Fruit fly (Drosophila melanogaster) whole organism, embryonic: ENCODE results near the gene Hph.

ENCODE experiments used
- ATbp ChIP-seq: fragments of 200-800 bp; sonication (Bioruptor generic); optimal IDR thresholded peaks from 2 replicates; lab custom pipeline; 2017; ENCODE audit warnings: missing biosample characterization, mild to moderate bottlenecking, missing genetic modification characterization, missing genetic modification reagents
- BEAF-32 ChIP-seq: fragments of 200-800 bp; sonication (Bioruptor generic); optimal IDR thresholded peaks from 3 replicates; lab custom pipeline; 2017; ENCODE audit warnings: missing biosample characterization, missing genetic modification characterization, mild to moderate bottlenecking, moderate library complexity, missing genetic modification reagents
- CG10147 ChIP-seq: fragments of 200-800 bp; sonication (Bioruptor generic); optimal IDR thresholded peaks from 2 replicates; lab custom pipeline; 2019; ENCODE audit warnings: missing biosample characterization, mild to moderate bottlenecking, missing genetic modification characterization, moderate library complexity
- CG12071 ChIP-seq: fragments of 200-800 bp; sonication (Bioruptor generic); optimal IDR thresholded peaks from 3 replicates; lab custom pipeline; 2018; ENCODE audit warnings: missing biosample characterization, mild to moderate bottlenecking, missing genetic modification characterization
- CG14050 ChIP-seq: fragments of 200-800 bp; sonication (Bioruptor generic); IDR thresholded peaks from 3 replicates; pipeline ENCODE4 v1.3.6; 2022; ENCODE audit warnings: missing biosample characterization, missing genetic modification characterization
- CG15269 ChIP-seq: fragments of 200-800 bp; sonication (Bioruptor generic); optimal IDR thresholded peaks from 2 replicates; lab custom pipeline; 2018; ENCODE audit warnings: missing biosample characterization, mild to moderate bottlenecking, missing genetic modification characterization, moderate library complexity
- CG16815 ChIP-seq: fragments of 200-800 bp; sonication (Bioruptor generic); optimal IDR thresholded peaks from 3 replicates; lab custom pipeline; 2017; ENCODE audit warnings: missing biosample characterization, mild to moderate bottlenecking, missing genetic modification characterization
- CG2889 ChIP-seq: fragments of 200-800 bp; sonication (Bioruptor generic); IDR thresholded peaks from 3 replicates; pipeline ENCODE4 v1.3.6; 2022; ENCODE audit warnings: missing biosample characterization, missing genetic modification characterization
- CG30020 ChIP-seq: fragments of 200-800 bp; optimal IDR thresholded peaks from 2 replicates; lab custom pipeline; 2019; ENCODE audit warnings: missing biosample characterization, mild to moderate bottlenecking, missing genetic modification characterization, moderate library complexity
- CG30403 ChIP-seq: fragments of 200-800 bp; sonication (Bioruptor generic); optimal IDR thresholded peaks from 3 replicates; lab custom pipeline; 2016; ENCODE audit warnings: missing biosample characterization, missing genetic modification characterization
- CG31365 ChIP-seq: fragments of 200-800 bp; sonication (Bioruptor generic); optimal IDR thresholded peaks from 2 replicates; lab custom pipeline; 2018; ENCODE audit warnings: missing biosample characterization, mild to moderate bottlenecking, missing genetic modification characterization
- CG3995 ChIP-seq: fragments of 200-800 bp; sonication (Bioruptor generic); optimal IDR thresholded peaks from 3 replicates; lab custom pipeline; 2016; ENCODE audit warnings: missing biosample characterization, missing genetic modification characterization
- CG5245 ChIP-seq: fragments of 200-800 bp; sonication (Bioruptor generic); optimal IDR thresholded peaks from 3 replicates; lab custom pipeline; 2016; ENCODE audit warnings: missing biosample characterization, missing genetic modification characterization
- CG9932 ChIP-seq: fragments of 200-800 bp; sonication (Bioruptor generic); IDR thresholded peaks from 2 replicates; pipeline ENCODE4 v1.3.6; 2022; ENCODE audit warnings: missing biosample characterization, missing genetic modification characterization
- Dad ChIP-seq: fragments of 200-800 bp; sonication (Bioruptor generic); optimal IDR thresholded peaks from 3 replicates; lab custom pipeline; 2016; ENCODE audit warnings: missing biosample characterization, missing genetic modification characterization
- Dfd ChIP-seq, 2 experiments: fragments of >200 bp; optimal IDR thresholded peaks; 2 replicates each; lab custom pipeline; 2017; ENCODE audit warnings: missing biosample characterization in 2 of 2, missing genetic modification characterization in 2 of 2
- Doc2 ChIP-seq: fragments of 200-800 bp; sonication (Bioruptor generic); IDR thresholded peaks from 2 replicates; pipeline ENCODE4 v1.3.6; 2022; ENCODE audit warnings: missing biosample characterization, missing genetic modification characterization
- Ets97D ChIP-seq: fragments of 200-800 bp; sonication (Bioruptor generic); optimal IDR thresholded peaks from 3 replicates; lab custom pipeline; 2016; ENCODE audit warnings: missing biosample characterization, missing genetic modification characterization
- Fer3 ChIP-seq: fragments of 200-800 bp; sonication (Bioruptor generic); optimal IDR thresholded peaks from 2 replicates; lab custom pipeline; 2018; ENCODE audit warnings: missing biosample characterization, mild to moderate bottlenecking, missing genetic modification characterization, moderate library complexity
- HHEX ChIP-seq: fragments of 200-800 bp; sonication (Bioruptor generic); optimal IDR thresholded peaks from 3 replicates; lab custom pipeline; 2017; ENCODE audit warnings: missing biosample characterization, mild to moderate bottlenecking, missing genetic modification characterization, missing genetic modification reagents
- Hand ChIP-seq: fragments of 200-800 bp; sonication (Bioruptor generic); optimal IDR thresholded peaks from 2 replicates; lab custom pipeline; 2017; ENCODE audit warnings: mild to moderate bottlenecking, missing biosample characterization, missing genetic modification reagents, missing genetic modification characterization
- Mes4 ChIP-seq: fragments of 200-800 bp; sonication (Bioruptor generic); optimal IDR thresholded peaks from 2 replicates; lab custom pipeline; 2016; ENCODE audit warnings: missing biosample characterization, missing genetic modification characterization
- NK7.1 ChIP-seq: fragments of 200-800 bp; sonication (Bioruptor generic); optimal IDR thresholded peaks from 3 replicates; lab custom pipeline; 2016; ENCODE audit warnings: missing biosample characterization, missing genetic modification characterization
- Nf-YA ChIP-seq: fragments of 200-800 bp; sonication (Bioruptor generic); IDR thresholded peaks from 2 replicates; pipeline ENCODE4 v1.3.6; 2022; ENCODE audit warnings: missing biosample characterization, missing genetic modification characterization
- Nf-YC ChIP-seq: fragments of 200-800 bp; optimal IDR thresholded peaks from 3 replicates; lab custom pipeline; 2019; ENCODE audit warnings: missing biosample characterization, mild to moderate bottlenecking, missing genetic modification characterization, moderate library complexity
- Pdp1 ChIP-seq, 2 experiments: fragments of 200-800 bp; sonication (Bioruptor generic); optimal IDR thresholded peaks; 3 replicates each; lab custom pipeline; 2016; ENCODE audit warnings: missing biosample characterization in 2 of 2, missing genetic modification characterization in 2 of 2, mild to moderate bottlenecking in 1 of 2, moderate library complexity in 1 of 2
- Rfx ChIP-seq: fragments of 200-800 bp; sonication (Bioruptor generic); IDR thresholded peaks from 2 replicates; pipeline ENCODE4 v1.3.6; 2022; ENCODE audit warnings: missing biosample characterization, missing genetic modification characterization
- Usf ChIP-seq: fragments of 200-800 bp; sonication (Bioruptor generic); optimal IDR thresholded peaks from 2 replicates; lab custom pipeline; 2017; ENCODE audit warnings: missing genotype, missing biosample characterization, missing genetic modification characterization
- Vsx1 ChIP-seq: fragments of 200-800 bp; sonication (Bioruptor generic); optimal IDR thresholded peaks from 2 replicates; lab custom pipeline; 2017; ENCODE audit warnings: missing biosample characterization, mild to moderate bottlenecking, missing genetic modification characterization, missing genetic modification reagents
- Xrp1 ChIP-seq: fragments of 200-800 bp; sonication (Bioruptor generic); IDR thresholded peaks from 2 replicates; pipeline ENCODE4 v1.3.6; 2022; ENCODE audit warnings: missing biosample characterization, missing genetic modification characterization
- ase ChIP-seq: fragments of 200-800 bp; sonication (Bioruptor generic); IDR thresholded peaks from 3 replicates; pipeline ENCODE4 v1.3.6; 2022; ENCODE audit warnings: missing biosample characterization, missing genetic modification characterization
- btn ChIP-seq: fragments of 200-800 bp; sonication (Bioruptor generic); optimal IDR thresholded peaks from 2 replicates; lab custom pipeline; 2016; ENCODE audit warnings: missing biosample characterization, missing genetic modification characterization
- croc ChIP-seq: fragments of 200-800 bp; sonication (Bioruptor generic); conservative IDR thresholded peaks from 3 replicates; pipeline ENCODE4 v1.3.6; 2022; ENCODE audit warnings: missing biosample characterization, missing genetic modification characterization
- cwo ChIP-seq: fragments of 200-800 bp; sonication (Bioruptor generic); optimal IDR thresholded peaks from 3 replicates; lab custom pipeline; 2017; ENCODE audit warnings: missing biosample characterization, missing genetic modification characterization, mild to moderate bottlenecking, moderate library complexity, missing genetic modification reagents
- ems ChIP-seq: fragments of 200-800 bp; sonication (Bioruptor generic); optimal IDR thresholded peaks from 3 replicates; lab custom pipeline; 2016; ENCODE audit warnings: missing biosample characterization, missing genetic modification characterization
- eyg ChIP-seq: fragments of 200-800 bp; sonication (Bioruptor generic); optimal IDR thresholded peaks from 3 replicates; lab custom pipeline; 2016; ENCODE audit warnings: missing biosample characterization, missing genetic modification characterization
- ftz-f1 ChIP-seq: fragments of 200-800 bp; sonication (Bioruptor generic); optimal IDR thresholded peaks from 2 replicates; lab custom pipeline; 2016; ENCODE audit warnings: missing biosample characterization, missing genetic modification characterization
- fu2 ChIP-seq: fragments of 200-800 bp; sonication (Bioruptor generic); optimal IDR thresholded peaks from 2 replicates; lab custom pipeline; 2016; ENCODE audit warnings: missing biosample characterization, missing genetic modification characterization
- gcm ChIP-seq: fragments of 200-800 bp; sonication (Bioruptor generic); optimal IDR thresholded peaks from 2 replicates; lab custom pipeline; 2019; ENCODE audit warnings: missing biosample characterization, mild to moderate bottlenecking, missing genetic modification characterization, moderate library complexity
- gfzf ChIP-seq: fragments of 200-800 bp; sonication (Bioruptor generic); optimal IDR thresholded peaks from 2 replicates; lab custom pipeline; 2016; ENCODE audit warnings: missing biosample characterization, mild to moderate bottlenecking, missing genetic modification characterization, moderate library complexity
- insv ChIP-seq, 2 experiments: fragments of 200-800 bp; sonication (Bioruptor generic); optimal IDR thresholded peaks; 3 replicates each; lab custom pipeline; 2016 to 2018; ENCODE audit warnings: missing biosample characterization in 2 of 2, missing genetic modification characterization in 2 of 2
- onecut ChIP-seq: fragments of 200-800 bp; sonication (Bioruptor generic); IDR thresholded peaks from 2 replicates; pipeline ENCODE4 v1.3.6; 2022; ENCODE audit warnings: missing biosample characterization, missing genetic modification characterization
- p53 ChIP-seq: fragments of 200-800 bp; sonication (Bioruptor generic); optimal IDR thresholded peaks from 2 replicates; lab custom pipeline; 2016; ENCODE audit warnings: missing biosample characterization, missing genetic modification characterization
- rib ChIP-seq: fragments of 200-800 bp; sonication (Bioruptor generic); IDR thresholded peaks from 2 replicates; pipeline ENCODE4 v1.3.6; 2022; ENCODE audit warnings: missing biosample characterization, missing genetic modification characterization
- sens-2 ChIP-seq: fragments of 200-800 bp; sonication (Bioruptor generic); IDR thresholded peaks from 2 replicates; pipeline ENCODE4 v1.3.6; 2022; ENCODE audit warnings: missing biosample characterization, missing genetic modification characterization
- so ChIP-seq: fragments of 200-800 bp; sonication (Bioruptor generic); IDR thresholded peaks from 3 replicates; pipeline ENCODE4 v1.3.6; 2022; ENCODE audit warnings: missing biosample characterization, missing genetic modification characterization
- ssp ChIP-seq: fragments of 200-800 bp; sonication (Bioruptor generic); IDR thresholded peaks from 2 replicates; pipeline ENCODE4 v1.3.6; 2022; ENCODE audit warnings: missing biosample characterization, missing genetic modification characterization
- trh ChIP-seq: fragments of 200-800 bp; sonication (Bioruptor generic); optimal IDR thresholded peaks from 2 replicates; lab custom pipeline; 2016; ENCODE audit warnings: missing biosample characterization, missing genetic modification characterization
- tup ChIP-seq: fragments of 200-800 bp; sonication (Bioruptor generic); optimal IDR thresholded peaks from 2 replicates; lab custom pipeline; 2016; ENCODE audit warnings: missing biosample characterization, mild to moderate bottlenecking, missing genetic modification characterization, moderate library complexity
- usp ChIP-seq: fragments of >200 bp; optimal IDR thresholded peaks from 2 replicates; lab custom pipeline; 2017; ENCODE audit warnings: missing biosample characterization, missing genetic modification characterization

Hph gene

dm6 chr3R:5211901-5212758, 44.7 kb upstream of the Hph start (continued):
- TF ChIP-seq Ets97D (GFP tag; lab: Kevin White, UChicago) (peak; percentile 15), HHEX (GFP tag; lab: Kevin White, UChicago) (peak; percentile 24), fu2 (no peak), eyg (GFP tag; lab: Kevin White, UChicago) (no peak), Pdp1 (GFP tag; optimal IDR thresholded peaks at IDR 0.05; lab: Kevin White, UChicago) (peak; percentile 64 to 67), BEAF-32 (GFP tag; lab: Kevin White, UChicago) (no peak), Doc2 (no peak), CG12071 (no peak), ems (GFP tag; lab: Kevin White, UChicago) (peak; percentile 63), CG3995 (GFP tag; lab: Kevin White, UChicago) (no peak), ase (GFP tag; lab: Robert Waterston, UW) (no peak), Fer3 (tag; lab: Kevin White, UChicago) (no peak), CG2889 (GFP tag; lab: Robert Waterston, UW) (no peak), CG10147 (GFP tag; lab: Kevin White, UChicago) (no peak), Dfd (GFP tag; optimal IDR thresholded peaks at IDR 0.05; lab: Kevin White, UChicago) (no peak), onecut (peak; percentile 66), p53 (GFP tag; lab: Kevin White, UChicago) (peak; percentile 58), Usf (GFP tag; lab: Kevin White, UChicago) (peak; percentile 63), insv (GFP tag; optimal IDR thresholded peaks at IDR 0.05; lab: Kevin White, UChicago) (peak in 1 of 2 experiments; percentile 48), Nf-YA (no peak), ssp (GFP tag; lab: Robert Waterston, UW) (no peak), tup (no peak), CG15269 (no peak), ATbp (GFP tag; lab: Kevin White, UChicago) (peak; percentile 39), NK7.1 (GFP tag; lab: Kevin White, UChicago) (peak; percentile 29), usp (no peak), Rfx (GFP tag; lab: Robert Waterston, UW) (no peak), Hand (no peak), trh (peak; percentile 53), ftz-f1 (GFP tag; lab: Kevin White, UChicago) (no peak), sens-2 (GFP tag; lab: Robert Waterston, UW) (peak; percentile 64), Dad (peak; percentile 43), CG30403 (GFP tag; lab: Kevin White, UChicago) (peak; percentile 72), Mes4 (peak; percentile 72), rib (GFP tag; lab: Robert Waterston, UW) (no peak), CG30020 (peak; percentile 60), CG16815 (peak; percentile 90), CG9932 (GFP tag; lab: Robert Waterston, UW) (no peak), Xrp1 (GFP tag; lab: Robert Waterston, UW) (peak; percentile 95), gfzf (no peak), CG31365 (tag; lab: Kevin White, UChicago) (no peak), CG5245 (GFP tag; lab: Kevin White, UChicago) (peak; percentile 52), Vsx1 (GFP tag; lab: Kevin White, UChicago) (peak; percentile 34), croc (GFP tag; lab: Robert Waterston, UW) (peak; percentile 71), btn (GFP tag; lab: Kevin White, UChicago) (peak; percentile 70), CG14050 (GFP tag; lab: Robert Waterston, UW) (peak; percentile 24; the same call in 1 of the 3 replicates), cwo (GFP tag; lab: Kevin White, UChicago) (no peak), gcm (peak; percentile 85), so (0 out of 3 replicates have a peak, but pooled peaks have one; percentile 45), Nf-YC (no peak)
